Fruit fly (Drosophila melanogaster) whole organism, embryonic: Measurements from ENCODE around the gene CG10376.

ENCODE experiments used
- CG10462 ChIP-seq: fragments of 200-800 bp; sonication (Bioruptor generic); optimal IDR thresholded peaks from 2 replicates; lab custom pipeline; 2016; ENCODE audit warnings: missing biosample characterization, missing genetic modification characterization
- CG11504 ChIP-seq: fragments of 200-800 bp; sonication (Bioruptor generic); optimal IDR thresholded peaks from 3 replicates; lab custom pipeline; 2019; ENCODE audit warnings: missing biosample characterization, mild to moderate bottlenecking, missing genetic modification characterization, moderate library complexity
- CG12236 ChIP-seq: fragments of 200-800 bp; sonication (Bioruptor generic); optimal IDR thresholded peaks from 2 replicates; lab custom pipeline; 2016; ENCODE audit warnings: missing biosample characterization, missing genetic modification characterization
- CG14441 ChIP-seq: fragments of 200-800 bp; sonication (Bioruptor generic); IDR thresholded peaks from 2 replicates; pipeline ENCODE4 v1.3.6; 2022; ENCODE audit warnings: missing biosample characterization, missing genetic modification characterization
- CG15073 ChIP-seq: fragments of 200-800 bp; sonication (Bioruptor generic); optimal IDR thresholded peaks from 2 replicates; lab custom pipeline; 2016; ENCODE audit warnings: missing biosample characterization, missing genetic modification characterization
- CG1603 ChIP-seq: fragments of 200-800 bp; sonication (Bioruptor generic); optimal IDR thresholded peaks from 2 replicates; lab custom pipeline; 2019; ENCODE audit warnings: missing biosample characterization, mild to moderate bottlenecking, missing genetic modification characterization, moderate library complexity
- CG17328 ChIP-seq: fragments of 200-800 bp; sonication (Bioruptor generic); IDR thresholded peaks from 2 replicates; pipeline ENCODE4 v1.3.6; 2022; ENCODE audit warnings: missing biosample characterization, missing genetic modification characterization
- CG17385 ChIP-seq: fragments of 200-800 bp; sonication (Bioruptor generic); optimal IDR thresholded peaks from 3 replicates; lab custom pipeline; 2018; ENCODE audit warnings: missing biosample characterization, mild to moderate bottlenecking, missing genetic modification characterization
- CG2116 ChIP-seq: fragments of 200-800 bp; sonication (Bioruptor generic); optimal IDR thresholded peaks from 3 replicates; lab custom pipeline; 2018; ENCODE audit warnings: missing biosample characterization, mild to moderate bottlenecking, missing genetic modification characterization
- CG2120 ChIP-seq: fragments of 200-800 bp; sonication (Bioruptor generic); optimal IDR thresholded peaks from 3 replicates; lab custom pipeline; 2016; ENCODE audit warnings: missing biosample characterization, missing genetic modification characterization
- CG2129 ChIP-seq: fragments of 200-800 bp; sonication (Bioruptor generic); IDR thresholded peaks from 2 replicates; pipeline ENCODE4 v1.3.6; 2022; ENCODE audit warnings: missing biosample characterization, missing genetic modification characterization; ENCODE audit not compliant: partially characterized antibody
- CG2712 ChIP-seq: fragments of 200-800 bp; optimal IDR thresholded peaks from 3 replicates; lab custom pipeline; 2019; ENCODE audit warnings: missing biosample characterization, mild to moderate bottlenecking, missing genetic modification characterization, moderate library complexity
- CG2889 ChIP-seq: fragments of 200-800 bp; sonication (Bioruptor generic); IDR thresholded peaks from 3 replicates; pipeline ENCODE4 v1.3.6; 2022; ENCODE audit warnings: missing biosample characterization, missing genetic modification characterization
- CG31441 ChIP-seq: fragments of 200-800 bp; sonication (Bioruptor generic); IDR thresholded peaks from 2 replicates; pipeline ENCODE4 v1.3.6; 2022; ENCODE audit warnings: missing biosample characterization, missing genetic modification characterization
- CG34224 ChIP-seq: fragments of 200-800 bp; sonication (Bioruptor generic); IDR thresholded peaks from 3 replicates; pipeline ENCODE4 v1.3.6; 2022; ENCODE audit warnings: missing biosample characterization, missing genetic modification characterization; ENCODE audit not compliant: partially characterized antibody
- CG3847 ChIP-seq: fragments of 200-800 bp; sonication (Bioruptor generic); IDR thresholded peaks from 2 replicates; pipeline ENCODE4 v1.3.6; 2022; ENCODE audit warnings: missing biosample characterization, missing genetic modification characterization
- CG4360 ChIP-seq: fragments of 200-800 bp; sonication (Bioruptor generic); IDR thresholded peaks from 2 replicates; pipeline ENCODE4 v1.3.6; 2022; ENCODE audit warnings: missing biosample characterization, missing genetic modification characterization
- CG4404 ChIP-seq: fragments of 200-800 bp; sonication (Bioruptor generic); IDR thresholded peaks from 2 replicates; pipeline ENCODE4 v1.3.6; 2022; ENCODE audit warnings: missing biosample characterization, missing genetic modification characterization
- CG4424 ChIP-seq: fragments of 200-800 bp; sonication (Bioruptor generic); optimal IDR thresholded peaks from 3 replicates; lab custom pipeline; 2016; ENCODE audit warnings: missing biosample characterization, missing genetic modification characterization
- CG8478 ChIP-seq: fragments of >200 bp; optimal IDR thresholded peaks from 2 replicates; lab custom pipeline; 2018
- CG9797 ChIP-seq: fragments of 200-800 bp; sonication (Bioruptor generic); optimal IDR thresholded peaks from 3 replicates; lab custom pipeline; 2018; ENCODE audit warnings: missing biosample characterization, mild to moderate bottlenecking, missing genetic modification characterization
- Deaf1 ChIP-seq: fragments of 200-800 bp; optimal IDR thresholded peaks from 3 replicates; lab custom pipeline; 2019; ENCODE audit warnings: missing biosample characterization, mild to moderate bottlenecking, missing genetic modification characterization, moderate library complexity
- E2f2 ChIP-seq: fragments of 200-800 bp; sonication (Bioruptor generic); IDR thresholded peaks from 2 replicates; pipeline ENCODE4 v1.3.6; 2022; ENCODE audit warnings: missing biosample characterization, missing genetic modification characterization
- Fer3 ChIP-seq: fragments of 200-800 bp; sonication (Bioruptor generic); optimal IDR thresholded peaks from 2 replicates; lab custom pipeline; 2018; ENCODE audit warnings: missing biosample characterization, mild to moderate bottlenecking, missing genetic modification characterization, moderate library complexity
- HLH3B ChIP-seq: fragments of 200-800 bp; sonication (Bioruptor generic); IDR thresholded peaks from 2 replicates; pipeline ENCODE4 v1.3.6; 2022; ENCODE audit warnings: missing biosample characterization, missing genetic modification characterization
- HLH54F ChIP-seq: fragments of 200-800 bp; sonication (Bioruptor generic); optimal IDR thresholded peaks from 3 replicates; lab custom pipeline; 2016; ENCODE audit warnings: missing biosample characterization, missing genetic modification characterization
- MESR4 ChIP-seq: fragments of 200-800 bp; sonication (Bioruptor generic); optimal IDR thresholded peaks from 2 replicates; lab custom pipeline; 2018; ENCODE audit warnings: missing biosample characterization, mild to moderate bottlenecking, missing genetic modification characterization, moderate library complexity
- Max ChIP-seq: fragments of 200-800 bp; sonication (Bioruptor generic); optimal IDR thresholded peaks from 2 replicates; lab custom pipeline; 2016; ENCODE audit warnings: missing biosample characterization, mild to moderate bottlenecking, missing genetic modification characterization
- NfI ChIP-seq: fragments of 200-800 bp; sonication (Bioruptor generic); optimal IDR thresholded peaks from 3 replicates; lab custom pipeline; 2018; ENCODE audit warnings: missing biosample characterization, mild to moderate bottlenecking, missing genetic modification characterization, moderate library complexity
- Vsx1 ChIP-seq: fragments of 200-800 bp; sonication (Bioruptor generic); optimal IDR thresholded peaks from 2 replicates; lab custom pipeline; 2017; ENCODE audit warnings: missing biosample characterization, mild to moderate bottlenecking, missing genetic modification characterization, missing genetic modification reagents
- al ChIP-seq: fragments of 200-800 bp; sonication (Bioruptor generic); IDR thresholded peaks from 2 replicates; pipeline ENCODE4 v1.3.6; 2022; ENCODE audit warnings: missing biosample characterization, missing genetic modification characterization
- az2 ChIP-seq: fragments of 200-800 bp; sonication (Bioruptor generic); optimal IDR thresholded peaks from 3 replicates; lab custom pipeline; 2016; ENCODE audit warnings: missing biosample characterization, missing genetic modification characterization
- cato ChIP-seq: fragments of 200-800 bp; sonication (Bioruptor generic); optimal IDR thresholded peaks from 2 replicates; lab custom pipeline; 2016; ENCODE audit warnings: missing biosample characterization, missing genetic modification characterization, borderline replicate concordance
- dan ChIP-seq: fragments of 200-800 bp; sonication (Bioruptor generic); IDR thresholded peaks from 2 replicates; pipeline ENCODE4 v1.3.6; 2022; ENCODE audit warnings: missing biosample characterization, missing genetic modification characterization
- dati ChIP-seq: fragments of 200-800 bp; sonication (Bioruptor generic); IDR thresholded peaks from 2 replicates; pipeline ENCODE4 v1.3.6; 2022; ENCODE audit warnings: missing biosample characterization, missing genetic modification characterization
- dysf ChIP-seq: fragments of 200-800 bp; sonication (Bioruptor generic); IDR thresholded peaks from 3 replicates; pipeline ENCODE4 v1.3.6; 2022; ENCODE audit warnings: missing biosample characterization, missing genetic modification characterization
- fu2 ChIP-seq: fragments of 200-800 bp; sonication (Bioruptor generic); optimal IDR thresholded peaks from 2 replicates; lab custom pipeline; 2016; ENCODE audit warnings: missing biosample characterization, missing genetic modification characterization
- grau ChIP-seq: fragments of 200-800 bp; optimal IDR thresholded peaks from 3 replicates; lab custom pipeline; 2019; ENCODE audit warnings: missing biosample characterization, mild to moderate bottlenecking, missing genetic modification characterization, moderate library complexity
- lbe ChIP-seq: fragments of 200-800 bp; sonication (Bioruptor generic); optimal IDR thresholded peaks from 2 replicates; lab custom pipeline; 2016; ENCODE audit warnings: missing biosample characterization, mild to moderate bottlenecking, missing genetic modification characterization
- nom ChIP-seq: fragments of 200-800 bp; sonication (Bioruptor generic); optimal IDR thresholded peaks from 2 replicates; lab custom pipeline; 2017; ENCODE audit warnings: missing biosample characterization, missing genetic modification characterization, mild to moderate bottlenecking, moderate library complexity, missing genetic modification reagents
- pan ChIP-seq, 4 experiments: fragments of >200 bp in 3 of 4; fragments of 200-800 bp in 1 of 4; sonication (Bioruptor generic) in 1 of 4; optimal IDR thresholded peaks in 3 of 4; IDR thresholded peaks in 1 of 4; 2 replicates each; pipeline versions ENCODE4 v1.3.6 to Lab custom; 2017 to 2022; ENCODE audit warnings: missing biosample characterization in 2 of 4, missing genetic modification characterization in 2 of 4, mixed read lengths in 1 of 4
- pnt ChIP-seq: fragments of 200-800 bp; sonication (Bioruptor generic); optimal IDR thresholded peaks from 3 replicates; lab custom pipeline; 2016; ENCODE audit warnings: missing biosample characterization, missing genetic modification characterization
- prd ChIP-seq, 3 experiments: fragments of >200 bp in 2 of 3; fragments of 200-800 bp in 1 of 3; sonication (Bioruptor generic) in 1 of 3; optimal IDR thresholded peaks in 2 of 3; IDR thresholded peaks in 1 of 3; 2 replicates in 2 of 3; 3 replicates in 1 of 3; pipeline versions ENCODE4 v1.3.6 to Lab custom; 2017 to 2022; ENCODE audit warnings: missing biosample characterization in 1 of 3, missing genetic modification characterization in 1 of 3
- row ChIP-seq: fragments of 200-800 bp; sonication (Bioruptor generic); IDR thresholded peaks from 3 replicates; pipeline ENCODE4 v1.3.6; 2022; ENCODE audit warnings: missing biosample characterization, missing genetic modification characterization
- slou ChIP-seq: fragments of 200-800 bp; sonication (Bioruptor generic); optimal IDR thresholded peaks from 3 replicates; lab custom pipeline; 2016; ENCODE audit warnings: missing biosample characterization, missing genetic modification characterization
- sna ChIP-seq: fragments of 200-800 bp; sonication (Bioruptor generic); IDR thresholded peaks from 2 replicates; pipeline ENCODE4 v1.3.6; 2022; ENCODE audit warnings: missing biosample characterization, missing genetic modification characterization; ENCODE audit not compliant: partially characterized antibody
- twi ChIP-seq: fragments of 200-800 bp; optimal IDR thresholded peaks from 2 replicates; lab custom pipeline; 2019; ENCODE audit warnings: missing biosample characterization, mild to moderate bottlenecking, missing genetic modification characterization, moderate library complexity
- yki ChIP-seq: fragments of >200 bp; optimal IDR thresholded peaks from 3 replicates; lab custom pipeline; 2018
- zen2 ChIP-seq: fragments of 200-800 bp; sonication (Bioruptor generic); IDR thresholded peaks from 3 replicates; pipeline ENCODE4 v1.3.6; 2022; ENCODE audit warnings: missing biosample characterization, missing genetic modification characterization; ENCODE audit not compliant: partially characterized antibody

The CG10376 gene

dm6 chr2L:18707844-18708238 lies 4.9 kb upstream of the CG10376 start (continued):
- TF ChIP-seq dysf (GFP tag; lab: Robert Waterston, UW) (peak; percentile 44; the same call in 1 of the 3 replicates), lbe (GFP tag; lab: Kevin White, UChicago) (peak; percentile 7), CG14441 (GFP tag; lab: Robert Waterston, UW) (peak; percentile 42; the same call in 1 of the 2 replicates), CG17385 (GFP tag; lab: Kevin White, UChicago) (no peak), NfI (GFP tag; lab: Kevin White, UChicago) (peak; percentile 18), CG11504 (tag; lab: Kevin White, UChicago) (no peak), pnt (no peak), CG15073 (GFP tag; lab: Kevin White, UChicago) (peak; percentile 100), pan (optimal IDR thresholded peaks at IDR 0.05; lab: Kevin White, UChicago) (no peak), pan (GFP tag; optimal IDR thresholded peaks at IDR 0.05 in 1 of 2, IDR thresholded peaks at IDR 0.05 in 1 of 2) (peak in 1 of 2 experiments; percentile 41), CG9797 (GFP tag; lab: Kevin White, UChicago) (no peak), CG3847 (GFP tag; lab: Robert Waterston, UW) (no peak), sna (GFP tag; lab: Robert Waterston, UW) (no peak), HLH3B (GFP tag; lab: Robert Waterston, UW) (no peak; the same call in 1 of the 2 replicates), CG4424 (GFP tag; lab: Kevin White, UChicago) (no peak), E2f2 (GFP tag; lab: Robert Waterston, UW) (peak; percentile 8; the same call in 1 of the 2 replicates), prd (optimal IDR thresholded peaks at IDR 0.05; lab: Kevin White, UChicago) (no peak), prd (GFP tag; IDR thresholded peaks at IDR 0.05; lab: Robert Waterston, UW) (0 out of 3 replicates have a peak, but pooled peaks have one; percentile 36), Fer3 (tag; lab: Kevin White, UChicago) (peak; percentile 28), CG1603 (tag; lab: Kevin White, UChicago) (peak; percentile 10), CG17328 (peak; percentile 48; the same call in 1 of the 2 replicates), CG2712 (peak; percentile 4), dati (GFP tag; lab: Robert Waterston, UW) (no peak), az2 (GFP tag; lab: Kevin White, UChicago) (peak; percentile 40)

- peak; percentile 100 for TF ChIP-seq CG34224 (GFP tag; lab: Robert Waterston, UW)
- TF ChIP-seq HLH54F = peak; percentile 96
- TF ChIP-seq CG8478 = no peak
- peak; percentile 99 for TF ChIP-seq row (GFP tag; lab: Robert Waterston, UW)
- peak; percentile 81 for TF ChIP-seq CG2116
- TF ChIP-seq Deaf1 (tag; lab: Kevin White, UChicago) = peak; percentile 56
- TF ChIP-seq CG4424 (GFP tag; lab: Kevin White, UChicago) = peak; percentile 84
- TF ChIP-seq yki (lab: Kevin White, UChicago) = no peak
- TF ChIP-seq Vsx1 = peak; percentile 81
- peak; percentile 94 for TF ChIP-seq CG4404 (GFP tag; lab: Robert Waterston, UW)
- peak; percentile 94 for TF ChIP-seq grau (tag; lab: Kevin White, UChicago)
- TF ChIP-seq nom = peak; percentile 38
- peak; percentile 74 for TF ChIP-seq dan (GFP tag; lab: Robert Waterston, UW)
- TF ChIP-seq twi (tag; lab: Kevin White, UChicago) = peak; percentile 69
- TF ChIP-seq CG2889 (GFP tag; lab: Robert Waterston, UW) = peak; percentile 93
- peak; percentile 79 for TF ChIP-seq CG12236 (GFP tag; lab: Kevin White, UChicago)
- TF ChIP-seq al (GFP tag; lab: Robert Waterston, UW) = peak; percentile 96
- peak; percentile 77 for TF ChIP-seq CG10462 (GFP tag; lab: Kevin White, UChicago)
- peak; percentile 93 for TF ChIP-seq fu2 (GFP tag; lab: Kevin White, UChicago)
- TF ChIP-seq sna (GFP tag; lab: Robert Waterston, UW) = peak; percentile 100
- TF ChIP-seq CG2120 = peak; percentile 99
- peak; percentile 81 for TF ChIP-seq Max (GFP tag; lab: Kevin White, UChicago)
- peak; percentile 98; the same call in 2 of the 3 replicates for TF ChIP-seq zen2 (GFP tag; lab: Robert Waterston, UW)
- TF ChIP-seq slou (GFP tag; lab: Kevin White, UChicago) = peak; percentile 93
- TF ChIP-seq cato (GFP tag; lab: Kevin White, UChicago) = peak; percentile 93
- TF ChIP-seq CG2129 (GFP tag; lab: Robert Waterston, UW) = peak; percentile 99
- no peak; the same call in 1 of the 2 replicates for TF ChIP-seq CG4360 (GFP tag; lab: Robert Waterston, UW)
- peak; percentile 82 for TF ChIP-seq CG11504 (tag; lab: Kevin White, UChicago)
- TF ChIP-seq CG31441 (GFP tag; lab: Robert Waterston, UW) = peak; percentile 75
- peak; percentile 87 for TF ChIP-seq MESR4 (GFP tag; lab: Kevin White, UChicago)
Observed at dm6 chr2L:18705617-18706046, 2.7 kb upstream of the CG10376 start, which contains the start of gene Jwa. TSS of gene Jwa (minus strand) at chr2L:18705703.
